Worm (Caenorhabditis elegans) whole organism, L4/young adult: ENCODE data around the gene H43I07.4.

Source experiments
- W03F9.2 ChIP-seq: fragments of 150-350 bp; optimal IDR thresholded peaks from 2 replicates; lab custom pipeline; 2014; ENCODE audit warnings: missing biosample characterization, missing genetic modification characterization
- him-1 ChIP-seq: sonication (generic microtip); optimal IDR thresholded peaks from 2 replicates; lab custom pipeline; 2016; ENCODE audit warnings: missing genotype, missing genetic modification reagents, missing genetic modification characterization, missing compliant biosample characterization

- TF ChIP-seq W03F9.2 (no peak), him-1 (tag; lab: Kevin White, UChicago) (no peak)
Observed at ce11 chrV:4218268-4218667, 2.3 kb downstream of the H43I07.4 start.
